Worm (Caenorhabditis elegans): ENCODE data around the gene bli-5.

- no peak for TF ChIP-seq bed-1 (GFP tag; IDR thresholded peaks at IDR 0.05)
- no peak for TF ChIP-seq mxl-1 (tag; optimal IDR thresholded peaks at IDR 0.05)
- TF ChIP-seq unc-62 (GFP tag; optimal IDR thresholded peaks at IDR 0.05) = no peak
- no peak for TF ChIP-seq ztf-25 (GFP tag; IDR thresholded peaks at IDR 0.05)
- TF ChIP-seq lsy-27 (tag; optimal IDR thresholded peaks at IDR 0.05; ENCODE audit: borderline replicate concordance, insufficient read depth) = no peak
- TF ChIP-seq sptf-2 (GFP tag; optimal IDR thresholded peaks at IDR 0.05) = no peak
- TF ChIP-seq gei-17 (GFP tag; optimal IDR thresholded peaks at IDR 0.05) = no peak
- no peak for TF ChIP-seq ceh-100 (GFP tag; IDR thresholded peaks at IDR 0.05)
- no peak for TF ChIP-seq bed-2 (GFP tag; IDR thresholded peaks at IDR 0.05)
- TF ChIP-seq lin-54 (GFP tag; optimal IDR thresholded peaks at IDR 0.05) = no peak
- no peak for TF ChIP-seq F22D6.2 (tag; optimal IDR thresholded peaks at IDR 0.05)
- TF ChIP-seq F39B2.1 (GFP tag; IDR thresholded peaks at IDR 0.05) = no peak
- TF ChIP-seq ets-4 (GFP tag; optimal IDR thresholded peaks at IDR 0.05) = no peak
- no peak for TF ChIP-seq sdz-38 (tag; optimal IDR thresholded peaks at IDR 0.05)
Observed at ce11 chrIII:13455207-13455606, 25.6 kb upstream of the bli-5 start, which contains the start of gene cua-1.

Measured in whole organism, young adult.